Fruit fly (Drosophila melanogaster) whole organism, prepupa: ENCODE results near the gene CG34404.

Source experiments
- Blimp-1 ChIP-seq: fragments of 200-800 bp; sonication (Bioruptor generic); optimal IDR thresholded peaks from 3 replicates; lab custom pipeline; 2017; ENCODE audit warnings: missing biosample characterization, missing genetic modification characterization, mild to moderate bottlenecking, moderate library complexity, missing genetic modification reagents
- CG10669 ChIP-seq: fragments of 200-800 bp; sonication (Bioruptor generic); optimal IDR thresholded peaks from 3 replicates; lab custom pipeline; 2018; ENCODE audit warnings: missing biosample characterization, mild to moderate bottlenecking, missing genetic modification characterization, moderate library complexity
- CG6808 ChIP-seq: fragments of 200-800 bp; sonication (Bioruptor generic); optimal IDR thresholded peaks from 3 replicates; lab custom pipeline; 2017; ENCODE audit warnings: missing biosample characterization, missing genetic modification characterization, mild to moderate bottlenecking, moderate library complexity, missing genetic modification reagents
- CG6854 ChIP-seq: fragments of 200-800 bp; sonication (Bioruptor generic); optimal IDR thresholded peaks from 2 replicates; lab custom pipeline; 2017; ENCODE audit warnings: missing biosample characterization, mild to moderate bottlenecking, missing genetic modification characterization
- CG7368 ChIP-seq: fragments of 200-800 bp; sonication (Bioruptor generic); optimal IDR thresholded peaks from 3 replicates; lab custom pipeline; 2016; ENCODE audit warnings: missing biosample characterization, missing genetic modification characterization
- CG8119 ChIP-seq: fragments of 200-800 bp; sonication (Bioruptor generic); IDR thresholded peaks from 3 replicates; pipeline ENCODE4 v1.3.6; 2022; ENCODE audit warnings: missing biosample characterization, missing genetic modification characterization
- CG8319 ChIP-seq: fragments of 200-800 bp; sonication (Bioruptor generic); optimal IDR thresholded peaks from 3 replicates; lab custom pipeline; 2016; ENCODE audit warnings: missing biosample characterization, missing genetic modification characterization
- Eip75B ChIP-seq: fragments of 200-800 bp; sonication (Bioruptor generic); optimal IDR thresholded peaks from 3 replicates; lab custom pipeline; 2016; ENCODE audit warnings: missing biosample characterization, missing genetic modification characterization
- Eip93F ChIP-seq: fragments of 200-800 bp; sonication (Bioruptor generic); optimal IDR thresholded peaks from 2 replicates; lab custom pipeline; 2016; ENCODE audit warnings: missing biosample characterization, mild to moderate bottlenecking, missing genetic modification characterization
- Ets21C ChIP-seq: fragments of 200-800 bp; sonication (Bioruptor generic); optimal IDR thresholded peaks from 3 replicates; lab custom pipeline; 2016; ENCODE audit warnings: missing biosample characterization, missing genetic modification characterization
- Smox ChIP-seq: fragments of 200-800 bp; sonication (Bioruptor generic); optimal IDR thresholded peaks from 3 replicates; lab custom pipeline; 2016; ENCODE audit warnings: missing biosample characterization, missing genetic modification characterization
- Sox102F ChIP-seq: fragments of 200-800 bp; sonication (Bioruptor generic); optimal IDR thresholded peaks from 2 replicates; lab custom pipeline; 2016; ENCODE audit warnings: missing biosample characterization, mild to moderate bottlenecking, missing genetic modification characterization
- acj6 ChIP-seq: fragments of 200-800 bp; sonication (Bioruptor generic); optimal IDR thresholded peaks from 3 replicates; lab custom pipeline; 2016; ENCODE audit warnings: missing biosample characterization, missing genetic modification characterization

DNA sequence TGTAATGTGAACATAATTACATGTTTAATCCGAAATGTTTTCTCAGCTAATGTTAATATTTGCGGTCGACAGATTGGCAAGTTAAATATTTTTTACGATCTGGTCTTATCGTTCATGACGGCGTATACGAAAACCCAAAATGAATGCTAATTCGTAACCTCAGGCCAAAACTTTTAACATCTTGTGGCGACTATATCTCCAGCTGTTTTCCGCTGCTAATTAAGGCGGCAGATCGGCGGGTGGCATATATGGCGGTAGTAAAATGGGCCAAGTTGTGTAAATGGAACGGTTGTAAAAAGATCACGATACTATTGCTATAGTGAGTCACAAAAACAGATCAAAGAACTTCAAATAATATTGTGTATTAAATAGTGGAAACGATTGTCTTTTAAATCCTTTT lies 38.9 kb upstream of the CG34404 start:
- TF ChIP-seq CG6854 (GFP tag; lab: Kevin White, UChicago) (no peak), CG6808 (no peak), Blimp-1 (GFP tag; lab: Kevin White, UChicago) (no peak), CG8319 (GFP tag; lab: Kevin White, UChicago) (no peak), CG7368 (GFP tag; lab: Kevin White, UChicago) (no peak), Sox102F (GFP tag; lab: Kevin White, UChicago) (no peak), Smox (no peak), Eip93F (GFP tag; lab: Kevin White, UChicago) (no peak), acj6 (GFP tag; lab: Kevin White, UChicago) (no peak), Eip75B (GFP tag; lab: Kevin White, UChicago) (no peak), Ets21C (no peak), CG8119 (no peak), CG10669 (GFP tag; lab: Kevin White, UChicago) (no peak)
